Worm (Caenorhabditis elegans) whole organism, L2 larva: Measurements from ENCODE around the gene par-5.

ENCODE experiments used
- aly-2 ChIP-seq: fragments of 150-350 bp; optimal IDR thresholded peaks from 2 replicates; lab custom pipeline; 2014; ENCODE audit warnings: missing biosample characterization, missing genetic modification characterization
- blmp-1 ChIP-seq: sonication (generic microtip); optimal IDR thresholded peaks from 2 replicates; lab custom pipeline; 2017; ENCODE audit warnings: missing genetic modification characterization, mild to moderate bottlenecking, missing compliant biosample characterization, antibody characterized with exemption, moderate library complexity; ENCODE audit not compliant: insufficient read depth
- ceh-82 ChIP-seq: fragments of 150-350 bp; optimal IDR thresholded peaks from 2 replicates; lab custom pipeline; 2014; ENCODE audit warnings: missing biosample characterization, missing genetic modification characterization
- egl-27 ChIP-seq: sonication (generic microtip); optimal IDR thresholded peaks from 3 replicates; lab custom pipeline; 2017; ENCODE audit warnings: missing biosample characterization, missing genetic modification reagents, missing genetic modification characterization
- nhr-10 ChIP-seq: sonication (generic microtip); optimal IDR thresholded peaks from 2 replicates; lab custom pipeline; 2017; ENCODE audit warnings: missing biosample characterization, missing genetic modification characterization
- nhr-11 ChIP-seq: fragments of 150-350 bp; optimal IDR thresholded peaks from 2 replicates; lab custom pipeline; 2014; ENCODE audit warnings: missing biosample characterization, missing genetic modification characterization
- nhr-12 ChIP-seq: fragments of 150-350 bp; optimal IDR thresholded peaks from 2 replicates; lab custom pipeline; 2014; ENCODE audit warnings: missing biosample characterization, missing genetic modification characterization
- nhr-77 ChIP-seq: fragments of 150-350 bp; optimal IDR thresholded peaks from 2 replicates; lab custom pipeline; 2014; ENCODE audit warnings: missing biosample characterization, missing genetic modification characterization
- unc-39 ChIP-seq: fragments of 150-350 bp; optimal IDR thresholded peaks from 2 replicates; lab custom pipeline; 2014; ENCODE audit warnings: missing biosample characterization, missing genetic modification characterization

DNA sequence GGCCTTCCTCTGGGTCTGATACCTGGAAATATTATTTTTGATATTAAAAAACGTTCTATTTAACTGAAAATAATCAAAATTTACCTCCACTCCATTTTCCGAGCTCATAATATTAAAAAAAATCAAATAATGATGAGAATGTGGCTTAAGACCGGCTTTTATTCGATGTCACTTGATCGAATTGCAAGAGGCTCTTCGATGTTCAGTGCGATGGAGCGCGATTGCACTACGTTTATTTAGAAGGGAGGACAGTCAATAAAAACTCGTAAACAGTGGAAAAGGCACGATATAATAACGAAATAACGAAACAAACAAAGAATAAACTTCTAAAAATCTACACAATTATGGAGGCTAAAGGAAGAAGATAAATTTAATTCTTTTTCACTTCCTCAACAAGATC lies 33.1 kb upstream of the par-5 start, which contains the start of gene tag-30:
- no peak for TF ChIP-seq unc-39 (tag; lab: Kevin White, UChicago)
- no peak for TF ChIP-seq blmp-1 (tag; lab: Kevin White, UChicago)
- no peak for TF ChIP-seq nhr-10 (tag; lab: Kevin White, UChicago)
- TF ChIP-seq nhr-77 (tag; lab: Kevin White, UChicago): no peak
- TF ChIP-seq ceh-82: no peak
- TF ChIP-seq nhr-12: no peak
- TF ChIP-seq aly-2 (tag; lab: Kevin White, UChicago): no peak
- no peak for TF ChIP-seq egl-27 (tag; lab: Kevin White, UChicago)
- TF ChIP-seq nhr-11 (tag; lab: Kevin White, UChicago): no peak
